Worm (Caenorhabditis elegans) whole organism, young adult: ENCODE results near the gene F35D2.6.

Experiments
- C17E4.6 ChIP-seq: fragments of 200-800 bp; sonication (Bioruptor generic); IDR thresholded peaks from 2 replicates; pipeline ENCODE4 v1.3.6; 2022; ENCODE audit warnings: missing genetic modification reagents, missing genetic modification characterization, missing compliant biosample characterization
- F49E8.2 ChIP-seq: sonication (generic microtip); optimal IDR thresholded peaks from 3 replicates; lab custom pipeline; 2017; ENCODE audit warnings: missing genetic modification characterization, mild to moderate bottlenecking, missing compliant biosample characterization, antibody characterized with exemption, moderate library complexity; ENCODE audit not compliant: insufficient read depth
- F52B5.7 ChIP-seq: sonication (generic microtip); optimal IDR thresholded peaks from 2 replicates; lab custom pipeline; 2016; ENCODE audit warnings: mild to moderate bottlenecking, missing genetic modification characterization, missing compliant biosample characterization
- F55B11.4 ChIP-seq: sonication (generic microtip); optimal IDR thresholded peaks from 2 replicates; lab custom pipeline; 2016; ENCODE audit warnings: missing compliant biosample characterization, missing genetic modification characterization, borderline replicate concordance; ENCODE audit not compliant: insufficient read depth
- F57A8.1 ChIP-seq: fragments of 200-800 bp; sonication (Bioruptor generic); optimal IDR thresholded peaks from 2 replicates; lab custom pipeline; 2018; ENCODE audit warnings: mild to moderate bottlenecking, missing genetic modification characterization, moderate library complexity, missing compliant biosample characterization
- K11D2.4 ChIP-seq: fragments of 200-800 bp; sonication (Bioruptor generic); IDR thresholded peaks from 2 replicates; pipeline ENCODE4 v1.3.6; 2022; ENCODE audit warnings: missing genetic modification reagents, missing genetic modification characterization, missing compliant biosample characterization
- Y79H2A.3 ChIP-seq: fragments of 200-800 bp; sonication (Bioruptor generic); conservative IDR thresholded peaks from 2 replicates; pipeline ENCODE4 v1.3.6; 2022; ENCODE audit warnings: missing genetic modification reagents, missing genetic modification characterization, missing compliant biosample characterization
- Y95B8A.8 ChIP-seq: fragments of 200-800 bp; sonication (Bioruptor generic); IDR thresholded peaks from 2 replicates; pipeline ENCODE4 v1.3.6; 2022; ENCODE audit warnings: missing genetic modification reagents, missing genetic modification characterization, missing compliant biosample characterization
- athp-1 ChIP-seq: sonication (generic microtip); optimal IDR thresholded peaks from 2 replicates; lab custom pipeline; 2017; ENCODE audit warnings: mild to moderate bottlenecking, missing genetic modification characterization, missing compliant biosample characterization
- attf-3 ChIP-seq: fragments of 200-800 bp; sonication (Bioruptor generic); conservative IDR thresholded peaks from 2 replicates; pipeline ENCODE4 v1.3.6; 2022; ENCODE audit warnings: missing genetic modification reagents, missing genetic modification characterization, missing compliant biosample characterization
- attf-5 ChIP-seq: fragments of 200-800 bp; sonication (Bioruptor generic); optimal IDR thresholded peaks from 2 replicates; lab custom pipeline; 2018; ENCODE audit warnings: mild to moderate bottlenecking, missing genetic modification characterization, missing compliant biosample characterization
- cebp-2 ChIP-seq: fragments of 200-800 bp; sonication (Bioruptor generic); IDR thresholded peaks from 2 replicates; pipeline ENCODE4 v1.3.6; 2022; ENCODE audit warnings: missing genetic modification characterization, missing compliant biosample characterization
- ceh-40 ChIP-seq: fragments of 200-800 bp; sonication (Bioruptor generic); IDR thresholded peaks from 2 replicates; pipeline ENCODE4 v1.3.6; 2022; ENCODE audit warnings: missing genetic modification characterization, missing compliant biosample characterization
- dox-1 ChIP-seq: fragments of 200-800 bp; sonication (Bioruptor generic); IDR thresholded peaks from 2 replicates; pipeline ENCODE4 v1.3.6; 2022; ENCODE audit warnings: missing genetic modification reagents, missing genetic modification characterization, missing compliant biosample characterization
- dpff-1 ChIP-seq: sonication (generic microtip); optimal IDR thresholded peaks from 2 replicates; lab custom pipeline; 2017; ENCODE audit warnings: mild to moderate bottlenecking, missing genetic modification characterization, missing compliant biosample characterization
- egl-44 ChIP-seq: fragments of 200-800 bp; sonication (Bioruptor generic); IDR thresholded peaks from 2 replicates; pipeline ENCODE4 v1.3.6; 2022; ENCODE audit warnings: missing genetic modification reagents, missing genetic modification characterization, missing compliant biosample characterization
- ekl-4 ChIP-seq: fragments of 200-800 bp; sonication (Bioruptor generic); IDR thresholded peaks from 2 replicates; pipeline ENCODE4 v1.3.6; 2022; ENCODE audit warnings: missing genetic modification reagents, missing genetic modification characterization, missing compliant biosample characterization
- fkh-3 ChIP-seq: sonication (generic microtip); optimal IDR thresholded peaks from 2 replicates; lab custom pipeline; 2016; ENCODE audit warnings: mild to moderate bottlenecking, missing genetic modification characterization, missing compliant biosample characterization
- lag-1 ChIP-seq: fragments of 200-800 bp; sonication (Bioruptor generic); IDR thresholded peaks from 2 replicates; pipeline ENCODE4 v1.3.6; 2022; ENCODE audit warnings: missing genetic modification reagents, missing genetic modification characterization, missing compliant biosample characterization
- let-607 ChIP-seq, 2 experiments: fragments of 200-800 bp in 1 of 2; sonication (Bioruptor generic) in 1 of 2; sonication (generic microtip) in 1 of 2; optimal IDR thresholded peaks; 2 replicates each; lab custom pipeline; 2016 to 2018; ENCODE audit warnings: mild to moderate bottlenecking in 2 of 2, missing compliant biosample characterization in 2 of 2, missing genetic modification characterization in 2 of 2, moderate library complexity in 2 of 2, missing genotype in 1 of 2
- lin-26 ChIP-seq: fragments of 200-800 bp; sonication (Bioruptor generic); IDR thresholded peaks from 2 replicates; pipeline ENCODE4 v1.3.6; 2022; ENCODE audit warnings: missing genetic modification reagents, missing genetic modification characterization, missing compliant biosample characterization
- lsl-1 ChIP-seq: fragments of 200-800 bp; sonication (Bioruptor generic); optimal IDR thresholded peaks from 2 replicates; lab custom pipeline; 2018; ENCODE audit warnings: mild to moderate bottlenecking, missing genetic modification characterization, moderate library complexity, missing compliant biosample characterization
- lsy-27 ChIP-seq: sonication (generic microtip); optimal IDR thresholded peaks from 2 replicates; lab custom pipeline; 2017; ENCODE audit warnings: missing genetic modification characterization, mild to moderate bottlenecking, missing compliant biosample characterization, antibody characterized with exemption, missing genotype, borderline replicate concordance; ENCODE audit not compliant: insufficient read depth
- mel-28 ChIP-seq: sonication (generic microtip); optimal IDR thresholded peaks from 2 replicates; lab custom pipeline; 2016; ENCODE audit warnings: borderline replicate concordance, mild to moderate bottlenecking, missing genetic modification characterization, missing compliant biosample characterization
- mxl-1 ChIP-seq: sonication (generic microtip); optimal IDR thresholded peaks from 2 replicates; lab custom pipeline; 2016; ENCODE audit warnings: missing genetic modification characterization, missing compliant biosample characterization
- nhr-120 ChIP-seq: fragments of 200-800 bp; sonication (Bioruptor generic); IDR thresholded peaks from 2 replicates; pipeline ENCODE4 v1.3.6; 2022; ENCODE audit warnings: missing genetic modification characterization, missing compliant biosample characterization
- nhr-27 ChIP-seq: fragments of 200-800 bp; sonication (Bioruptor generic); optimal IDR thresholded peaks from 2 replicates; lab custom pipeline; 2018; ENCODE audit warnings: mild to moderate bottlenecking, missing genetic modification characterization, moderate library complexity, missing compliant biosample characterization
- pha-4 ChIP-seq: fragments of 150-350 bp; sonication (generic microtip); optimal IDR thresholded peaks from 2 replicates; lab custom pipeline; 2014; ENCODE audit warnings: missing biosample characterization, missing genetic modification reagents, missing genetic modification characterization
- rpc-1 ChIP-seq, 2 experiments: fragments of 150-350 bp in 1 of 2; sonication (generic microtip) in 1 of 2; optimal IDR thresholded peaks; 2 replicates each; lab custom pipeline; 2014 to 2018; ENCODE audit warnings: missing biosample characterization in 1 of 2, missing genetic modification characterization in 1 of 2, missing genetic modification reagents in 1 of 2, missing genotype in 1 of 2
- sdz-38 ChIP-seq: sonication (generic microtip); optimal IDR thresholded peaks from 2 replicates; lab custom pipeline; 2016; ENCODE audit warnings: missing genotype, missing genetic modification characterization, missing compliant biosample characterization
- somi-1 ChIP-seq: fragments of 200-800 bp; sonication (Bioruptor generic); optimal IDR thresholded peaks from 2 replicates; lab custom pipeline; 2018; ENCODE audit warnings: mild to moderate bottlenecking, missing genetic modification characterization, missing compliant biosample characterization
- sptf-2 ChIP-seq: fragments of 200-800 bp; sonication (Bioruptor generic); optimal IDR thresholded peaks from 2 replicates; lab custom pipeline; 2018; ENCODE audit warnings: mild to moderate bottlenecking, missing genetic modification characterization, missing compliant biosample characterization
- tbx-9 ChIP-seq: sonication (generic microtip); optimal IDR thresholded peaks from 2 replicates; lab custom pipeline; 2016; ENCODE audit warnings: borderline replicate concordance, missing genetic modification characterization, inconsistent platforms, missing compliant biosample characterization
- tlf-1 ChIP-seq: fragments of 200-800 bp; sonication (Bioruptor generic); optimal IDR thresholded peaks from 2 replicates; lab custom pipeline; 2018; ENCODE audit warnings: mild to moderate bottlenecking, missing genetic modification characterization, missing compliant biosample characterization
- zfh-2 ChIP-seq: fragments of 200-800 bp; sonication (Bioruptor generic); conservative IDR thresholded peaks from 2 replicates; pipeline ENCODE4 v1.3.6; 2022; ENCODE audit warnings: missing genetic modification reagents, missing genetic modification characterization, missing compliant biosample characterization

Gene F35D2.6

DNA sequence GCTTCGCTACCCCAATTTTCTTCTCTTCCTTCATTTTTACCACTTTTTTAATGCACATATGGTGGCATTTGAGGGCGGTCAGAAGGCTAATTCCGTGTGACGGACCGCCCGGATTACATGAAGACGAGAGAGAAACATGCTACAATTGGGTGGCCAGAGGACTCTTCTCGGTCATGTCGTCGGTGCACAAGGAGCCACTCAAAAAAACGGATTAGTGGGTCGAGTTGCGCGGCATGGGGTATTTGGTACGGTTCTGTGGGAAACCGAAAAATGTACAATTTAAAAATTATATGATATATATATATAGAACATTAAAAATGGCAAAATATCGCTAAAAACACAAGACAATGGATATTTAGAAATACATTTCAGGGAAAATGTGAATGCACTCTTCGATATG, 6.7 kb upstream of the F35D2.6 start:
- TF ChIP-seq mel-28 = no peak
- no peak for TF ChIP-seq lsy-27

DNA sequence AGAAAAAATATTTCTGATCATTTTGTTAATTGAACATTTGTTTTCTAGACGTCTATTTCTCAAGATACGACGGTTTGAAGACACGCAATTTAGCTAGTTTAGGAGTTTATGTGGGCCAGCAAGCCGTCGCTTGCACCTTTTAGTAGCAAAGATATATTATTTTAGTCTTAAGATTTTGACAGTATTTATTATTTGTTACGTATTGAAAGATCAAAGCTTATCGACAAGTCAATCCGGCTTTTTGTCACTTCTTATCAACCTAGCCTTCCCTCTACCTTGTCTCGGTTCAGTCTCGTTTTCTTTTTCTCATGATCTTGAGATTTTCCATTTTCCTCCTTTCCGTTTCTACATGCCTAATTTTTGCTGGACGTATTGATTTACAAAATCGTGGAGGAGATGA, 3.4 kb upstream of the F35D2.6 start, which contains the start of gene F35D2.2:
F35D2.2 (plus strand) TSS at position 301 of the 400 bp plus-strand sequence.
- no peak for TF ChIP-seq lin-26 (GFP tag; lab: Robert Waterston, UW)
- TF ChIP-seq mel-28 = no peak
- TF ChIP-seq mxl-1 = no peak
- no peak for TF ChIP-seq dox-1
- TF ChIP-seq cebp-2 (GFP tag; lab: Robert Waterston, UW) = no peak
- TF ChIP-seq zfh-2 (GFP tag; lab: Robert Waterston, UW) = no peak
- TF ChIP-seq nhr-120 (GFP tag; lab: Robert Waterston, UW) = no peak

DNA sequence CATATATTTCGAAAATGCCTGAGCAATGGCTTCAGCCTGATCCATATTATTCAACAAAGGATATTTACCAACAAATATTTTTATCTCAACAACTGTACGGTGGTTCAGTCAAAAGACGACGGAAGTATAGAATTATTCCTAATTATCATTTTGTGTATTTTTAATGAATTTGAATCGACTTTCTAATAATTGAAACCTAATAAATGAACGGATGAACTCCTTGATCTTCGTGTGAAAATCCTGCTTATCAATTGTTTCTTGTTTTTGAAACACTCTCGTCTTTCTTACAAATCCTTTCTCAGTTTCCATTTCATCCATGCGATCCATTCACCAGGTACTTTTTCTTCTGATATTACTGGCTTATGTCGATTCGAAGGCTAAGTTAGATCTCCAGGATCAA, 1.9 kb upstream of the F35D2.6 start, which contains the start of gene F35D2.1:
F35D2.1 (plus strand) TSS at position 301 of the 400 bp plus-strand sequence.
- TF ChIP-seq sptf-2 (GFP tag; lab: Kevin White, UChicago) (no peak), Y95B8A.8 (GFP tag; lab: Robert Waterston, UW) (no peak), F57A8.1 (GFP tag; lab: Kevin White, UChicago) (no peak), let-607 (tag; optimal IDR thresholded peaks at IDR 0.05; lab: Kevin White, UChicago) (no peak), tbx-9 (tag; lab: Kevin White, UChicago) (no peak), attf-5 (no peak), F49E8.2 (tag; lab: Kevin White, UChicago) (no peak), egl-44 (GFP tag; lab: Robert Waterston, UW) (no peak), sdz-38 (tag; lab: Kevin White, UChicago) (no peak), C17E4.6 (no peak), K11D2.4 (GFP tag; lab: Robert Waterston, UW) (no peak), fkh-3 (tag; lab: Kevin White, UChicago) (no peak), pha-4 (tag; lab: Kevin White, UChicago) (no peak), dpff-1 (tag; lab: Kevin White, UChicago) (no peak), F55B11.4 (no peak), lag-1 (no peak), F52B5.7 (no peak), tlf-1 (no peak)

DNA sequence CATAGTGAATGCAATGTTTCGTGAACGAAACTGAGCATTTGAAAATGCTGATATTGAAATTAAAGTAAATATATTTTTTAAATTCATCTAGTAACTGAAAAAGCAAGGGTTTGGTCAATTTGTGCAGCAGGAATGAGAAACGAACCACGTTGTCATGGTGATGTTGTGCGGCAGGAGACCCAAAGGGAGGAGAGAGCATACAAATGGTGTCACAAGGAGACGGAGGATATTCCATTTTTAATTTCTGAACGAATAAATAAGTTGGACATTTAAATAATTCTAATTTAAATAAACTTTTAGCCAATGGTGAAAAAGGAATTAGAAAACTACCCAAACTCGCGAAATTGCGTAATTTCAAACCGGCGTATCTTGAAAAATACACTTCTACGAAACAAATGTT, 6.0 kb downstream of the F35D2.6 start, which contains the start of gene mks-3:
mks-3 (minus strand) TSS at position 101 of the 400 bp plus-strand sequence.
- TF ChIP-seq ekl-4 (no peak), somi-1 (GFP tag; lab: Kevin White, UChicago) (no peak), nhr-27 (tag; lab: Kevin White, UChicago) (no peak), sdz-38 (tag; lab: Kevin White, UChicago) (no peak), lsl-1 (no peak), attf-3 (no peak), ceh-40 (GFP tag; lab: Robert Waterston, UW) (no peak), nhr-120 (GFP tag; lab: Robert Waterston, UW) (no peak), Y79H2A.3 (GFP tag; lab: Robert Waterston, UW) (no peak), C17E4.6 (no peak), athp-1 (no peak), rpc-1 (optimal IDR thresholded peaks at IDR 0.05; lab: Kevin White, UChicago) (no peak), rpc-1 (tag; optimal IDR thresholded peaks at IDR 0.05; lab: Kevin White, UChicago) (no peak)
